Fruit fly (Drosophila melanogaster) whole organism, embryonic: ENCODE results near the gene Myo95E.

ENCODE experiments used
- CG10267 ChIP-seq: fragments of 200-800 bp; sonication (Bioruptor generic); optimal IDR thresholded peaks from 2 replicates; lab custom pipeline; 2018; ENCODE audit warnings: missing biosample characterization, mild to moderate bottlenecking, missing genetic modification characterization, moderate library complexity
- CG10431 ChIP-seq: fragments of 200-800 bp; sonication (Bioruptor generic); optimal IDR thresholded peaks from 3 replicates; lab custom pipeline; 2018; ENCODE audit warnings: missing biosample characterization, mild to moderate bottlenecking, missing genetic modification characterization
- CG10654 ChIP-seq: fragments of 200-800 bp; sonication (Bioruptor generic); optimal IDR thresholded peaks from 2 replicates; lab custom pipeline; 2016; ENCODE audit warnings: missing biosample characterization, missing genetic modification characterization
- CG10979 ChIP-seq: fragments of 200-800 bp; sonication (Bioruptor generic); optimal IDR thresholded peaks from 2 replicates; lab custom pipeline; 2018; ENCODE audit warnings: missing biosample characterization, mild to moderate bottlenecking, missing genetic modification characterization, moderate library complexity
- CG11696 ChIP-seq: fragments of 200-800 bp; sonication (Bioruptor generic); IDR thresholded peaks from 2 replicates; pipeline ENCODE4 v1.3.6; 2022; ENCODE audit warnings: missing biosample characterization, missing genetic modification characterization
- CG12942 ChIP-seq: fragments of 200-800 bp; sonication (Bioruptor generic); optimal IDR thresholded peaks from 3 replicates; lab custom pipeline; 2016; ENCODE audit warnings: missing biosample characterization, missing genetic modification characterization
- CG13287 ChIP-seq: fragments of 200-800 bp; sonication (Bioruptor generic); IDR thresholded peaks from 2 replicates; pipeline ENCODE4 v1.3.6; 2022; ENCODE audit warnings: missing biosample characterization, missing genetic modification characterization; ENCODE audit not compliant: partially characterized antibody
- CG14860 ChIP-seq: fragments of 200-800 bp; sonication (Bioruptor generic); IDR thresholded peaks from 3 replicates; pipeline ENCODE4 v1.3.6; 2022; ENCODE audit warnings: missing biosample characterization, missing genetic modification characterization; ENCODE audit not compliant: partially characterized antibody
- CG1603 ChIP-seq: fragments of 200-800 bp; sonication (Bioruptor generic); optimal IDR thresholded peaks from 2 replicates; lab custom pipeline; 2019; ENCODE audit warnings: missing biosample characterization, mild to moderate bottlenecking, missing genetic modification characterization, moderate library complexity
- CG16779 ChIP-seq: fragments of 200-800 bp; sonication (Bioruptor generic); IDR thresholded peaks from 2 replicates; pipeline ENCODE4 v1.3.6; 2022; ENCODE audit warnings: missing biosample characterization, missing genetic modification characterization
- CG16863 ChIP-seq: fragments of 200-800 bp; sonication (Bioruptor generic); optimal IDR thresholded peaks from 3 replicates; lab custom pipeline; 2016; ENCODE audit warnings: missing biosample characterization, missing genetic modification characterization
- CG17568 ChIP-seq: fragments of 200-800 bp; sonication (Bioruptor generic); optimal IDR thresholded peaks from 2 replicates; lab custom pipeline; 2018; ENCODE audit warnings: missing biosample characterization, mild to moderate bottlenecking, missing genetic modification characterization, moderate library complexity
- CG18764 ChIP-seq: fragments of 200-800 bp; sonication (Bioruptor generic); optimal IDR thresholded peaks from 3 replicates; lab custom pipeline; 2016; ENCODE audit warnings: missing biosample characterization, missing genetic modification characterization
- CG3838 ChIP-seq: fragments of 200-800 bp; sonication (Bioruptor generic); optimal IDR thresholded peaks from 3 replicates; lab custom pipeline; 2016; ENCODE audit warnings: missing biosample characterization, missing genetic modification characterization
- CG42726 ChIP-seq: fragments of 200-800 bp; sonication (Bioruptor generic); IDR thresholded peaks from 2 replicates; pipeline ENCODE4 v1.3.6; 2022; ENCODE audit warnings: missing biosample characterization, missing genetic modification characterization; ENCODE audit not compliant: partially characterized antibody
- CG4617 ChIP-seq: fragments of 200-800 bp; sonication (Bioruptor generic); optimal IDR thresholded peaks from 3 replicates; lab custom pipeline; 2016; ENCODE audit warnings: missing biosample characterization, missing genetic modification characterization, borderline replicate concordance
- CG4730 ChIP-seq: fragments of 200-800 bp; sonication (Bioruptor generic); IDR thresholded peaks from 2 replicates; pipeline ENCODE4 v1.3.6; 2022; ENCODE audit warnings: missing biosample characterization, missing genetic modification characterization
- CG7556 ChIP-seq: fragments of 200-800 bp; sonication (Bioruptor generic); optimal IDR thresholded peaks from 2 replicates; lab custom pipeline; 2017; ENCODE audit warnings: missing biosample characterization, mild to moderate bottlenecking, missing genetic modification characterization
- CG7963 ChIP-seq: fragments of 200-800 bp; sonication (Bioruptor generic); IDR thresholded peaks from 3 replicates; pipeline ENCODE4 v1.3.6; 2022; ENCODE audit warnings: missing biosample characterization, missing genetic modification characterization; ENCODE audit not compliant: partially characterized antibody
- CG7987 ChIP-seq: fragments of 200-800 bp; sonication (Bioruptor generic); optimal IDR thresholded peaks from 2 replicates; lab custom pipeline; 2018; ENCODE audit warnings: missing biosample characterization, mild to moderate bottlenecking, missing genetic modification characterization, moderate library complexity
- CG8765 ChIP-seq: fragments of 200-800 bp; sonication (Bioruptor generic); IDR thresholded peaks from 2 replicates; pipeline ENCODE4 v1.3.6; 2022; ENCODE audit warnings: missing biosample characterization, missing genetic modification characterization
- CG9609 ChIP-seq: fragments of 200-800 bp; sonication (Bioruptor generic); optimal IDR thresholded peaks from 3 replicates; lab custom pipeline; 2016; ENCODE audit warnings: missing biosample characterization, missing genetic modification characterization
- Doc2 ChIP-seq: fragments of 200-800 bp; sonication (Bioruptor generic); IDR thresholded peaks from 2 replicates; pipeline ENCODE4 v1.3.6; 2022; ENCODE audit warnings: missing biosample characterization, missing genetic modification characterization
- Dp ChIP-seq: fragments of 200-800 bp; sonication (Bioruptor generic); optimal IDR thresholded peaks from 2 replicates; lab custom pipeline; 2018; ENCODE audit warnings: missing biosample characterization, mild to moderate bottlenecking, missing genetic modification characterization, moderate library complexity
- HmgD ChIP-seq: fragments of 200-800 bp; sonication (Bioruptor generic); optimal IDR thresholded peaks from 3 replicates; lab custom pipeline; 2016; ENCODE audit warnings: missing biosample characterization, missing genetic modification characterization
- Oaz ChIP-seq: fragments of 200-800 bp; sonication (Bioruptor generic); IDR thresholded peaks from 2 replicates; pipeline ENCODE4 v1.3.6; 2022; ENCODE audit warnings: missing biosample characterization, missing genetic modification characterization
- Oli ChIP-seq: fragments of 200-800 bp; sonication (Bioruptor generic); optimal IDR thresholded peaks from 2 replicates; lab custom pipeline; 2018; ENCODE audit warnings: missing biosample characterization, mild to moderate bottlenecking, missing genetic modification characterization, moderate library complexity
- Optix ChIP-seq: fragments of 200-800 bp; sonication (Bioruptor generic); IDR thresholded peaks from 3 replicates; pipeline ENCODE4 v1.3.6; 2022; ENCODE audit warnings: missing biosample characterization, missing genetic modification characterization
- Rx ChIP-seq: fragments of 200-800 bp; sonication (Bioruptor generic); IDR thresholded peaks from 2 replicates; pipeline ENCODE4 v1.3.6; 2022; ENCODE audit warnings: missing biosample characterization, missing genetic modification characterization
- Ssrp ChIP-seq: fragments of 200-800 bp; sonication (Bioruptor generic); optimal IDR thresholded peaks from 2 replicates; lab custom pipeline; 2018; ENCODE audit warnings: missing biosample characterization, mild to moderate bottlenecking, missing genetic modification characterization, moderate library complexity
- Trl ChIP-seq, 3 experiments: fragments of >200 bp in 2 of 3; fragments of 200-800 bp in 1 of 3; sonication (Bioruptor generic) in 1 of 3; optimal IDR thresholded peaks; 2 replicates in 1 of 3; 3 replicates in 2 of 3; lab custom pipeline; 2016 to 2017; ENCODE audit warnings: missing biosample characterization in 1 of 3, missing genetic modification characterization in 1 of 3
- Xbp1 ChIP-seq: fragments of 200-800 bp; sonication (Bioruptor generic); optimal IDR thresholded peaks from 3 replicates; lab custom pipeline; 2016; ENCODE audit warnings: missing biosample characterization, mild to moderate bottlenecking, missing genetic modification characterization
- aop ChIP-seq: fragments of 200-800 bp; sonication (Bioruptor generic); IDR thresholded peaks from 2 replicates; pipeline ENCODE4 v1.3.6; 2022; ENCODE audit warnings: missing biosample characterization, missing genetic modification characterization
- ato ChIP-seq: fragments of 200-800 bp; sonication (Bioruptor generic); IDR thresholded peaks from 2 replicates; pipeline ENCODE4 v1.3.6; 2022; ENCODE audit warnings: missing biosample characterization, missing genetic modification characterization; ENCODE audit not compliant: partially characterized antibody
- bcd ChIP-seq: fragments of 200-800 bp; sonication (Bioruptor generic); optimal IDR thresholded peaks from 2 replicates; lab custom pipeline; 2017; ENCODE audit warnings: missing biosample characterization, mild to moderate bottlenecking, missing genetic modification characterization
- bigmax ChIP-seq: fragments of 200-800 bp; sonication (Bioruptor generic); optimal IDR thresholded peaks from 2 replicates; lab custom pipeline; 2018; ENCODE audit warnings: missing biosample characterization, mild to moderate bottlenecking, missing genetic modification characterization
- btn ChIP-seq: fragments of 200-800 bp; sonication (Bioruptor generic); optimal IDR thresholded peaks from 2 replicates; lab custom pipeline; 2016; ENCODE audit warnings: missing biosample characterization, missing genetic modification characterization
- cg ChIP-seq: fragments of 200-800 bp; sonication (Bioruptor generic); optimal IDR thresholded peaks from 3 replicates; lab custom pipeline; 2019; ENCODE audit warnings: missing biosample characterization, mild to moderate bottlenecking, missing genetic modification characterization, moderate library complexity
- chinmo ChIP-seq: fragments of 200-800 bp; sonication (Bioruptor generic); IDR thresholded peaks from 4 replicates; pipeline ENCODE4 v1.3.6; 2022; ENCODE audit warnings: missing biosample characterization, missing genetic modification characterization; ENCODE audit not compliant: partially characterized antibody
- cwo ChIP-seq: fragments of 200-800 bp; sonication (Bioruptor generic); optimal IDR thresholded peaks from 3 replicates; lab custom pipeline; 2017; ENCODE audit warnings: missing biosample characterization, missing genetic modification characterization, mild to moderate bottlenecking, moderate library complexity, missing genetic modification reagents
- da ChIP-seq: fragments of 200-800 bp; sonication (Bioruptor generic); optimal IDR thresholded peaks from 2 replicates; lab custom pipeline; 2016; ENCODE audit warnings: missing biosample characterization, missing genetic modification characterization
- hbn ChIP-seq: fragments of 200-800 bp; sonication (Bioruptor generic); IDR thresholded peaks from 2 replicates; pipeline ENCODE4 v1.3.6; 2022; ENCODE audit warnings: missing biosample characterization, missing genetic modification characterization; ENCODE audit not compliant: partially characterized antibody
- jigr1 ChIP-seq: fragments of 200-800 bp; sonication (Bioruptor generic); IDR thresholded peaks from 3 replicates; pipeline ENCODE4 v1.3.6; 2022; ENCODE audit warnings: missing biosample characterization, missing genetic modification characterization
- lola ChIP-seq, 3 experiments: fragments of >200 bp in 2 of 3; fragments of 200-800 bp in 1 of 3; sonication (Bioruptor generic) in 1 of 3; optimal IDR thresholded peaks; 2 replicates each; lab custom pipeline; 2017 to 2019; ENCODE audit warnings: missing biosample characterization in 3 of 3, missing genetic modification characterization in 3 of 3, mild to moderate bottlenecking in 1 of 3, moderate library complexity in 1 of 3
- pnt ChIP-seq: fragments of 200-800 bp; sonication (Bioruptor generic); optimal IDR thresholded peaks from 3 replicates; lab custom pipeline; 2016; ENCODE audit warnings: missing biosample characterization, missing genetic modification characterization
- slou ChIP-seq: fragments of 200-800 bp; sonication (Bioruptor generic); optimal IDR thresholded peaks from 3 replicates; lab custom pipeline; 2016; ENCODE audit warnings: missing biosample characterization, missing genetic modification characterization
- sna ChIP-seq: fragments of 200-800 bp; sonication (Bioruptor generic); IDR thresholded peaks from 2 replicates; pipeline ENCODE4 v1.3.6; 2022; ENCODE audit warnings: missing biosample characterization, missing genetic modification characterization; ENCODE audit not compliant: partially characterized antibody
- tin ChIP-seq: fragments of 200-800 bp; sonication (Bioruptor generic); optimal IDR thresholded peaks from 3 replicates; lab custom pipeline; 2016; ENCODE audit warnings: missing biosample characterization, missing genetic modification characterization
- wek ChIP-seq: fragments of 200-800 bp; sonication (Bioruptor generic); optimal IDR thresholded peaks from 3 replicates; lab custom pipeline; 2018; ENCODE audit warnings: missing biosample characterization, mild to moderate bottlenecking, missing genetic modification characterization, moderate library complexity
- z ChIP-seq: fragments of 200-800 bp; sonication (Bioruptor generic); IDR thresholded peaks from 3 replicates; pipeline ENCODE4 v1.3.6; 2022; ENCODE audit warnings: missing biosample characterization, missing genetic modification characterization

Gene Myo95E

DNA sequence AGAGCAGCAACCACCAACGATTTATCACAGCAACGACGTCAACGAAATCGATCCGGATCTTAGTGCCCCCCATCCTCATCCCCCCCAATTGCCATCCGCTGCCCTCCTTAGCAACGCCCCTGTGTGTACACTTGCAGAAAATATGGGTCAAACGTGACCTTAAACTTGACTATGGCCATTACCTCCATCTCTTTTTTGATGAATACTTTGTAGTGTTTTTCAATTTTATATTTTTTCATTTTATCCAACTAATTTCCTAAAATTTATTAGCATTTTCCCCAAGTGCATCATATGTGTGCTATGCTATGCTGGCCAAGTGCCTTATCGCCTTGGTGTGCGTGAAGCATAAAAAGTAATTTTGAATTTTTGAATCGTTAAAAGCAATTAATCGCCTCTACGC, 18.3 kb downstream of the Myo95E start (continued):
- TF ChIP-seq Rx (GFP tag; lab: Robert Waterston, UW) (0 out of 2 replicates have a peak, but pooled peaks have one; percentile 29), btn (no peak), ato (no peak), CG10654 (GFP tag; lab: Kevin White, UChicago) (no peak), CG42726 (GFP tag; lab: Robert Waterston, UW) (no peak), CG13287 (no peak), Ssrp (tag; lab: Kevin White, UChicago) (peak; percentile 7), CG1603 (peak; percentile 25), chinmo (GFP tag; lab: Robert Waterston, UW) (no peak), Oaz (GFP tag; lab: Robert Waterston, UW) (no peak), Doc2 (GFP tag; lab: Robert Waterston, UW) (no peak), CG7963 (GFP tag; lab: Robert Waterston, UW) (no peak), cg (GFP tag; lab: Kevin White, UChicago) (no peak), lola (GFP tag; optimal IDR thresholded peaks at IDR 0.05; lab: Kevin White, UChicago) (peak in 1 of 3 experiments; percentile 3), Trl (optimal IDR thresholded peaks at IDR 0.05; lab: Kevin White, UChicago) (no peak), Trl (GFP tag; optimal IDR thresholded peaks at IDR 0.05; lab: Kevin White, UChicago) (no peak), CG4617 (no peak), CG18764 (GFP tag; lab: Kevin White, UChicago) (no peak), CG7556 (GFP tag; lab: Kevin White, UChicago) (no peak), CG4730 (GFP tag; lab: Robert Waterston, UW) (0 out of 2 replicates have a peak, but pooled peaks have one; percentile 19), wek (GFP tag; lab: Kevin White, UChicago) (no peak), CG11696 (GFP tag; lab: Robert Waterston, UW) (no peak), bcd (GFP tag; lab: Kevin White, UChicago) (peak; percentile 26), jigr1 (GFP tag; lab: Robert Waterston, UW) (no peak), CG10431 (GFP tag; lab: Kevin White, UChicago) (no peak), CG10979 (tag; lab: Kevin White, UChicago) (peak; percentile 58), Xbp1 (GFP tag; lab: Kevin White, UChicago) (peak; percentile 24), pnt (GFP tag; lab: Kevin White, UChicago) (peak; percentile 23), aop (GFP tag; lab: Robert Waterston, UW) (no peak), CG8765 (no peak), Oli (no peak), CG12942 (GFP tag; lab: Kevin White, UChicago) (no peak), Optix (GFP tag; lab: Robert Waterston, UW) (no peak), slou (GFP tag; lab: Kevin White, UChicago) (no peak), z (GFP tag; lab: Robert Waterston, UW) (no peak), CG3838 (no peak), CG16779 (no peak), Dp (GFP tag; lab: Kevin White, UChicago) (no peak), sna (GFP tag; lab: Robert Waterston, UW) (no peak), CG10267 (tag; lab: Kevin White, UChicago) (no peak), bigmax (GFP tag; lab: Kevin White, UChicago) (no peak), CG9609 (peak; percentile 5), CG14860 (GFP tag; lab: Robert Waterston, UW) (no peak), CG17568 (GFP tag; lab: Kevin White, UChicago) (no peak), hbn (GFP tag; lab: Robert Waterston, UW) (no peak), da (no peak), tin (GFP tag; lab: Kevin White, UChicago) (peak; percentile 19), CG16863 (GFP tag; lab: Kevin White, UChicago) (no peak), CG7987 (GFP tag; lab: Kevin White, UChicago) (no peak), cwo (GFP tag; lab: Kevin White, UChicago) (peak; percentile 1), HmgD (no peak)
